Fruit fly (Drosophila melanogaster): ENCODE measurements around the gene CG33272.

CG33272 gene

DNA sequence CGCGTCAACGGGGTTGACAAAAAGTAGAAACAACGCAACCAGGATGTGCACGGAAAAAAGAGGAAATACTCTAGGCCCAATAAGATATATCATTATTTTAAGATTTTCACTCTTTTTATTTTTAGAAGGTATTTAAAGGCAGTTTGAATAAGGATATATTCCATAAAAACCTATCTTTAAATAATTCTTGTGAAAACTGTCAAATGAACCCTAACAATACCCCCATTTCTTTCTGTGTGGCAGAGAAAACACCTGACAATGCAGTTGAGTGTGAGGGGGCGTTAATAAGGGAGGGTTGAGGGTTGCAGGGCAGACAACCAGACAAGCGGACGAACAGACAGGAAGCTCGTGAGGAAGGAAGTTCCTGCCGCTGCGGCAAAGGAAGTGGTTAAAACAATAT, 41.6 kb upstream of the CG33272 start (continued):
- TF ChIP-seq gce (GFP tag; IDR thresholded peaks at IDR 0.05), result no peak
- TF ChIP-seq pros (GFP tag; optimal IDR thresholded peaks at IDR 0.05), result peak; percentile 73
- peak; percentile 36 for TF ChIP-seq CG10267 (tag; optimal IDR thresholded peaks at IDR 0.05)
- TF ChIP-seq NfI (GFP tag; optimal IDR thresholded peaks at IDR 0.05), result no peak
- peak; percentile 60 for TF ChIP-seq dmrt99B (tag; optimal IDR thresholded peaks at IDR 0.05)
- TF ChIP-seq CG15696 (tag; optimal IDR thresholded peaks at IDR 0.05), result peak; percentile 47
- TF ChIP-seq gcm (GFP tag; optimal IDR thresholded peaks at IDR 0.05), result peak; percentile 45
- TF ChIP-seq Nf-YC (tag; optimal IDR thresholded peaks at IDR 0.05), result no peak
- TF ChIP-seq CG1832 (GFP tag; optimal IDR thresholded peaks at IDR 0.05), result no peak
- no peak for TF ChIP-seq CG11398 (GFP tag; optimal IDR thresholded peaks at IDR 0.05)
- no peak for TF ChIP-seq CG15479 (GFP tag; optimal IDR thresholded peaks at IDR 0.05)
- TF ChIP-seq CG10147 (GFP tag; optimal IDR thresholded peaks at IDR 0.05), result peak; percentile 17
- TF ChIP-seq Aef1 (GFP tag; IDR thresholded peaks at IDR 0.05), result no peak
- no peak for TF ChIP-seq CG18764 (GFP tag; optimal IDR thresholded peaks at IDR 0.05)
- no peak for TF ChIP-seq cas (GFP tag; IDR thresholded peaks at IDR 0.05)
- 0 out of 3 replicates have a peak, but pooled peaks have one; percentile 19 for TF ChIP-seq vnd (GFP tag; IDR thresholded peaks at IDR 0.05; ENCODE audit: partially characterized antibody)
- no peak for TF ChIP-seq repo (GFP tag; optimal IDR thresholded peaks at IDR 0.05)
- no peak for TF ChIP-seq pan (optimal IDR thresholded peaks at IDR 0.05)
- peak in 1 of 2 experiments; percentile 25 for TF ChIP-seq pan (GFP tag; optimal IDR thresholded peaks at IDR 0.05 in 1 of 2, IDR thresholded peaks at IDR 0.05 in 1 of 2)
- TF ChIP-seq CG2875 (GFP tag; optimal IDR thresholded peaks at IDR 0.05), result no peak
- TF ChIP-seq CG32767 (GFP tag; IDR thresholded peaks at IDR 0.05), result 0 out of 2 replicates have a peak, but pooled peaks have one; percentile 35
- no peak for TF ChIP-seq CG12236 (GFP tag; optimal IDR thresholded peaks at IDR 0.05)
- no peak for TF ChIP-seq zen (tag; optimal IDR thresholded peaks at IDR 0.05)
- no peak for TF ChIP-seq CG17186 (GFP tag; optimal IDR thresholded peaks at IDR 0.05)
- TF ChIP-seq Atf-2 (GFP tag; optimal IDR thresholded peaks at IDR 0.05), result no peak
- no peak for TF ChIP-seq lbe (GFP tag; optimal IDR thresholded peaks at IDR 0.05)
- TF ChIP-seq CG11504 (tag; optimal IDR thresholded peaks at IDR 0.05), result peak; percentile 48
- peak; percentile 59 for TF ChIP-seq CG14710 (tag; optimal IDR thresholded peaks at IDR 0.05)
- peak; percentile 28 for TF ChIP-seq Six4 (GFP tag; optimal IDR thresholded peaks at IDR 0.05)
- no peak for TF ChIP-seq disco-r (GFP tag; optimal IDR thresholded peaks at IDR 0.05)
- peak; percentile 75 for TF ChIP-seq dmrt11E (tag; optimal IDR thresholded peaks at IDR 0.05)
- TF ChIP-seq crp (GFP tag; optimal IDR thresholded peaks at IDR 0.05), result no peak
- no peak for TF ChIP-seq CG8281 (tag; optimal IDR thresholded peaks at IDR 0.05)
- no peak for TF ChIP-seq crc (GFP tag; optimal IDR thresholded peaks at IDR 0.05)
- TF ChIP-seq yki (optimal IDR thresholded peaks at IDR 0.05), result no peak
- no peak for TF ChIP-seq fu2 (GFP tag; optimal IDR thresholded peaks at IDR 0.05)
- no peak for TF ChIP-seq CG7963 (GFP tag; IDR thresholded peaks at IDR 0.05; ENCODE audit: partially characterized antibody)
- TF ChIP-seq CG11695 (GFP tag; IDR thresholded peaks at IDR 0.05), result 0 out of 3 replicates have a peak, but pooled peaks have one; percentile 35
- peak; percentile 41 for TF ChIP-seq fd96Cb (tag; optimal IDR thresholded peaks at IDR 0.05)
- no peak for TF ChIP-seq al (GFP tag; IDR thresholded peaks at IDR 0.05)
- TF ChIP-seq B-H2 (GFP tag; optimal IDR thresholded peaks at IDR 0.05), result no peak
- TF ChIP-seq CG11456 (GFP tag; IDR thresholded peaks at IDR 0.05), result no peak
- no peak for TF ChIP-seq cwo (GFP tag; optimal IDR thresholded peaks at IDR 0.05)
- no peak for TF ChIP-seq dati (GFP tag; IDR thresholded peaks at IDR 0.05)
- no peak for TF ChIP-seq corto (GFP tag; optimal IDR thresholded peaks at IDR 0.05)
- TF ChIP-seq lola (GFP tag; optimal IDR thresholded peaks at IDR 0.05), result peak in 1 of 3 experiments; percentile 74
- 0 out of 2 replicates have a peak, but pooled peaks have one; percentile 26 for TF ChIP-seq H2.0 (GFP tag; IDR thresholded peaks at IDR 0.05)
- no peak for TF ChIP-seq HLHmδ (GFP tag; optimal IDR thresholded peaks at IDR 0.05)
- peak; percentile 41 for TF ChIP-seq ATbp (GFP tag; optimal IDR thresholded peaks at IDR 0.05)
- no peak for TF ChIP-seq pb (GFP tag; optimal IDR thresholded peaks at IDR 0.05)
